Worm (Caenorhabditis elegans) whole organism, early embryonic: ENCODE results near the gene fbxb-53.

ENCODE experiments used
- B0310.2 ChIP-seq: sonication (generic microtip); optimal IDR thresholded peaks from 2 replicates; lab custom pipeline; 2016; ENCODE audit warnings: mild to moderate bottlenecking, missing genetic modification characterization, missing compliant biosample characterization
- F13C5.2 ChIP-seq: sonication (generic microtip); optimal IDR thresholded peaks from 2 replicates; lab custom pipeline; 2017; ENCODE audit warnings: mild to moderate bottlenecking, missing genetic modification characterization, inconsistent platforms, missing compliant biosample characterization
- aly-1 ChIP-seq: sonication (generic microtip); optimal IDR thresholded peaks from 2 replicates; lab custom pipeline; 2016; ENCODE audit warnings: missing genetic modification characterization, missing compliant biosample characterization
- ama-1 ChIP-seq: fragments of 150-350 bp; optimal IDR thresholded peaks from 2 replicates; lab custom pipeline; 2014
- ceh-13 ChIP-seq: fragments of 200-800 bp; sonication (Bioruptor generic); optimal IDR thresholded peaks from 2 replicates; lab custom pipeline; 2018; ENCODE audit warnings: mild to moderate bottlenecking, missing genetic modification characterization, missing compliant biosample characterization
- ceh-36 ChIP-seq: sonication (generic microtip); optimal IDR thresholded peaks from 2 replicates; lab custom pipeline; 2016; ENCODE audit warnings: missing genetic modification characterization, inconsistent platforms, missing compliant biosample characterization
- ets-7 ChIP-seq: sonication (generic microtip); optimal IDR thresholded peaks from 2 replicates; lab custom pipeline; 2016; ENCODE audit warnings: missing genotype, missing genetic modification characterization, missing compliant biosample characterization
- flt-1 ChIP-seq: fragments of 200-800 bp; sonication (Bioruptor generic); IDR thresholded peaks from 2 replicates; pipeline ENCODE4 v1.3.6; 2022; ENCODE audit warnings: missing genetic modification characterization, missing compliant biosample characterization
- hmbx-1 ChIP-seq: sonication (generic microtip); optimal IDR thresholded peaks from 2 replicates; lab custom pipeline; 2016; ENCODE audit warnings: mild to moderate bottlenecking, missing genetic modification characterization, missing compliant biosample characterization
- hmg-4 ChIP-seq: fragments of 200-800 bp; sonication (Bioruptor generic); optimal IDR thresholded peaks from 2 replicates; lab custom pipeline; 2018; ENCODE audit warnings: mild to moderate bottlenecking, missing genetic modification characterization, missing compliant biosample characterization
- hnd-1 ChIP-seq: sonication (generic microtip); optimal IDR thresholded peaks from 2 replicates; lab custom pipeline; 2016; ENCODE audit warnings: missing genetic modification characterization, missing compliant biosample characterization
- pes-1 ChIP-seq: fragments of 200-800 bp; sonication (Bioruptor generic); IDR thresholded peaks from 2 replicates; pipeline ENCODE4 v1.3.6; 2022; ENCODE audit warnings: missing genetic modification reagents, missing genetic modification characterization, missing compliant biosample characterization
- scrt-1 ChIP-seq: fragments of 200-800 bp; sonication (Bioruptor generic); IDR thresholded peaks from 2 replicates; pipeline ENCODE4 v1.3.6; 2022; ENCODE audit warnings: missing genetic modification characterization, missing compliant biosample characterization
- sea-1 ChIP-seq: fragments of 200-800 bp; sonication (Bioruptor generic); conservative IDR thresholded peaks from 2 replicates; pipeline ENCODE4 v1.3.6; 2022; ENCODE audit warnings: missing genetic modification characterization, missing compliant biosample characterization
- tbx-11 ChIP-seq: fragments of 200-800 bp; sonication (Bioruptor generic); IDR thresholded peaks from 2 replicates; pipeline ENCODE4 v1.3.6; 2022; ENCODE audit warnings: missing genetic modification characterization, missing compliant biosample characterization
- tbx-37 ChIP-seq: fragments of 200-800 bp; sonication (Bioruptor generic); conservative IDR thresholded peaks from 2 replicates; pipeline ENCODE4 v1.3.6; 2022; ENCODE audit warnings: missing genetic modification reagents, missing genetic modification characterization, missing compliant biosample characterization
- tra-4 ChIP-seq: sonication (generic microtip); optimal IDR thresholded peaks from 2 replicates; lab custom pipeline; 2017; ENCODE audit warnings: missing genetic modification characterization, missing compliant biosample characterization

Gene fbxb-53

DNA sequence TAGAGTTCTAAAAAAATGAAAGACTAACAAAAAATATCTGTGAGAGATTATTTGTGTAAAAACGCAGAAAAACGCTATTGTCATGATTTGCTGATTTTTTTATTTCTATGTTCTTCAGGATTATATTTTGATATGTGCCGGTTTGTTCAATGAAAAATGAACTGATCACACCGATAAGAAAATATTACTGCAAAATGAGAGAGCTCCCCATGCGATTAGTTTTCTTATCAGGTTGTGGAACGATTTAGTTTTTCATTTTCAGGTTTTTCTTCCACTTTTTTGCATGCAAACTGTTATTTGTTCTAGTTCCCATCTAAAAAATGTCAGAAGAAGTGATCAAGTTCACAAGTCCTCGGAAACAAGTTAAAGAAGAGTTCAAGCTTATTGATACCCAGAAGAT lies 28.4 kb upstream of the fbxb-53 start, which contains the start of gene btb-9:
TSS of gene btb-9 (plus strand) at position 254 of the 400 bp plus-strand sequence.
- no peak for TF ChIP-seq pes-1 (GFP tag; lab: Robert Waterston, UW)
- no peak for TF ChIP-seq flt-1 (GFP tag; lab: Robert Waterston, UW)
- TF ChIP-seq tra-4 (tag; lab: Kevin White, UChicago), result no peak
- no peak for TF ChIP-seq hmbx-1
- no peak for TF ChIP-seq ets-7 (tag; lab: Kevin White, UChicago)
- TF ChIP-seq scrt-1 (GFP tag; lab: Robert Waterston, UW), result no peak
- no peak for TF ChIP-seq F13C5.2 (tag; lab: Kevin White, UChicago)
- no peak for TF ChIP-seq sea-1 (GFP tag; lab: Robert Waterston, UW)
- TF ChIP-seq ceh-13 (GFP tag; lab: Kevin White, UChicago), result no peak

ce11 chrII:1730103-1730502 lies 26.6 kb upstream of the fbxb-53 start, which contains the start of gene ceh-81:
Gene ceh-81 (plus strand): TSS chrII:1730403.
- no peak for TF ChIP-seq ama-1 (lab: Kevin White, UChicago)
- no peak for TF ChIP-seq hmg-4 (GFP tag; lab: Kevin White, UChicago)
- no peak for TF ChIP-seq ceh-36 (tag; lab: Kevin White, UChicago)
- TF ChIP-seq ceh-13 (GFP tag; lab: Kevin White, UChicago), result no peak
- TF ChIP-seq hmbx-1, result no peak
- no peak for TF ChIP-seq tra-4 (tag; lab: Kevin White, UChicago)
- no peak for TF ChIP-seq hnd-1 (tag; lab: Kevin White, UChicago)
- no peak for TF ChIP-seq sea-1 (GFP tag; lab: Robert Waterston, UW)
- no peak for TF ChIP-seq flt-1 (GFP tag; lab: Robert Waterston, UW)
- TF ChIP-seq tbx-37 (GFP tag; lab: Robert Waterston, UW), result no peak
- no peak for TF ChIP-seq ets-7 (tag; lab: Kevin White, UChicago)
- TF ChIP-seq tbx-11 (GFP tag; lab: Robert Waterston, UW), result no peak

ce11 chrII:1731932-1732331 lies 24.8 kb upstream of the fbxb-53 start, which contains the start of gene ceh-82:
Gene ceh-82 (plus strand): TSS chrII:1732232.
- TF ChIP-seq hmg-4 (GFP tag; lab: Kevin White, UChicago), result no peak
- TF ChIP-seq flt-1 (GFP tag; lab: Robert Waterston, UW), result no peak
- TF ChIP-seq aly-1 (tag; lab: Kevin White, UChicago), result no peak
- no peak for TF ChIP-seq tra-4 (tag; lab: Kevin White, UChicago)
- no peak for TF ChIP-seq ets-7 (tag; lab: Kevin White, UChicago)
- TF ChIP-seq scrt-1 (GFP tag; lab: Robert Waterston, UW), result no peak
- TF ChIP-seq tbx-37 (GFP tag; lab: Robert Waterston, UW), result no peak

DNA sequence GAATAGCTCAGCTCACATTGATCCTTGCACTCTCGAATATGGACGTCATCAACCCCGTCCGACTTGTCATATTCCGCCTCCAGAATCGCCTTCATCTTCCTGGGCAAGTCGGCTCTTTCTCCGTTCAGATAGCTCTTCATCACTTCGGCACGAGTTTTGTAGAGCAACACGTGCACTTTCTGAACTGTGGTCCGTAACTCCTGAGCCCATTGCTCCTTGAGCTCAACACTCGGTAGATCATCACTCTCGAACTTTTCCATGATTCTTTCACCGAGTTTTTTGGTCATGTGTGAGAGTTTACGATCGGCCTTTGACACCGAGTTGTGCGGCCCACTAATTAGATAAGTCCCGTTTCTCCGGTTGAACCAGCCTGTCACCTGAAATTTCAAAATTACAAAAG lies 21.5 kb upstream of the fbxb-53 start:
- TF ChIP-seq tra-4 (tag; lab: Kevin White, UChicago) (no peak), hmg-4 (GFP tag; lab: Kevin White, UChicago) (no peak), ceh-13 (GFP tag; lab: Kevin White, UChicago) (no peak)

- no peak for TF ChIP-seq hmg-4 (GFP tag; lab: Kevin White, UChicago)
- TF ChIP-seq ceh-36 (tag; lab: Kevin White, UChicago), result no peak
These were observed 20.3 kb upstream of the fbxb-53 start, which contains the start of gene ceh-83 for ce11 chrII:1736353-1736752. Gene ceh-83 (minus strand): TSS chrII:1736533.

- no peak for TF ChIP-seq hmbx-1
These were observed 17.8 kb upstream of the fbxb-53 start, which contains the start of the genes irld-9 and irld-33 for ce11 chrII:1738844-1739243. Gene irld-9 (minus strand): TSS chrII:1738944. Gene irld-33 (plus strand): TSS chrII:1739052.

ce11 chrII:1741248-1741647 lies 15.4 kb upstream of the fbxb-53 start, which contains the start of gene K07G6.1:
Gene K07G6.1 (plus strand): TSS chrII:1741548.
- no peak for TF ChIP-seq pes-1 (GFP tag; lab: Robert Waterston, UW)

DNA sequence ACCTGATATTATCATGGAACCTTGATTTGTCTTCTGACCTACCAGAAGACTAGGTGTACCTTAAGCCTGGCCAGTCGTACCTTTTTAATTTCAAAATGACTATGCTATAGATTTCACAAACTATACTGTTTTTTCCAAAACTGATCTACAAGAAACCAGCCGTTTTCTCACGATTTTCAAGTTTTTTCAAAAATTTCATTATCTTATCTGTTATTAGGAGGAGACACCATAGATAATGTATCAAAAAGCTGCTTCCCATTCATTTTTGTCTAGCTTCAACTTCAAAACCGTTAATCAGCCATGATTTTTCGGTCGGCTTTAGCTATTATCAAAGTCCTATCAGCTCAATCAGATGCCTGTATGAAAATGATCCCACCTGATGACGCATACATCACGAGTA lies 14.1 kb upstream of the fbxb-53 start, which contains the start of gene F36H5.12:
TSS of gene F36H5.12 (plus strand) at position 301 of the 400 bp plus-strand sequence.
- TF ChIP-seq pes-1 (GFP tag; lab: Robert Waterston, UW) (no peak), tbx-11 (GFP tag; lab: Robert Waterston, UW) (no peak), flt-1 (GFP tag; lab: Robert Waterston, UW) (no peak), F13C5.2 (tag; lab: Kevin White, UChicago) (no peak), hnd-1 (tag; lab: Kevin White, UChicago) (no peak), tbx-37 (GFP tag; lab: Robert Waterston, UW) (no peak), hmbx-1 (no peak), B0310.2 (tag; lab: Kevin White, UChicago) (no peak), sea-1 (GFP tag; lab: Robert Waterston, UW) (no peak), ceh-13 (GFP tag; lab: Kevin White, UChicago) (no peak), ets-7 (tag; lab: Kevin White, UChicago) (no peak), aly-1 (tag; lab: Kevin White, UChicago) (no peak), hmg-4 (GFP tag; lab: Kevin White, UChicago) (no peak), scrt-1 (GFP tag; lab: Robert Waterston, UW) (no peak), tra-4 (tag; lab: Kevin White, UChicago) (no peak)

DNA sequence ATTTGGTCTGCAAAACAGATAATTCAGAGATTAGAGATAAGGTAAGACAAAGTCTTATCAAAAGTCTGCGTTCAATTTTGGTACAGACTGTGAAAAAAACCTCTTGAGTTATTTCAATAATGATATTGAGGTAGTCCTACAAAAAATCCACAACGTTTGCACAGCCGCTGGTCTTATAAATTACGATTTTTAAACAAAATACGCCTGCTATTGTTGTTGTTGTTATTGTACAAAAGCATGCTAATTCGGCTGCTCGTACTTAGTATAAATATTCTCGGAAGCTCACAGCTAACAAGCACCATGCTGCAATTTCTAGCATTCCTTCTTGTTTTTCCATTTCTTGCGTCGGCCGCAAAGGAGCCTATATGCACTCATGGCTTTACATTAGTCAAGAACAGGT lies 12.5 kb upstream of the fbxb-53 start, which contains the start of gene clec-19:
TSS of gene clec-19 (plus strand) at position 301 of the 400 bp plus-strand sequence.
- no peak for TF ChIP-seq ceh-13 (GFP tag; lab: Kevin White, UChicago)
